Worm (Caenorhabditis elegans): ENCODE results near the gene ZK666.4.

Gene ZK666.4

DNA sequence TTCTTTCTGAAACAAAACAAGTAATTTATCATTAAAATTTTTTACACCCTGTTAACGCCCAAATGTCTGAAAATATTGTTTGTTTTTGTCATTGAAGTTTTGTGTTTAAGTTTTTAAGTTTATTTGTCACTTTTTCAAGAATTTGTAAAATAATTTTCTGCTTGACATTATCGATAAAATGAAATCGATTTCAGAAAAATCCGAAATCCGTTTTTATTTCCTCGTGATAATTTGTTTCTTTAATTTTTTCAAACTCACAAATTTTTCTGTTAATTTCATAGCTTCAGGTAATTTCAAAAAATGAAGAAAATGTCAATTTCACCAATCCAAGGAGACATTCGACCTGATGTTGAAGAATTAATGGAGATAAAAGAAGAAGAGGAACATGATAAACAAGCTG, 18.9 kb downstream of the ZK666.4 start, which contains the start of gene ZK666.12:
TSS of gene ZK666.12 (plus strand) at position 301 of the 400 bp plus-strand sequence.
- no peak for TF ChIP-seq ztf-11 (tag; optimal IDR thresholded peaks at IDR 0.05)

DNA sequence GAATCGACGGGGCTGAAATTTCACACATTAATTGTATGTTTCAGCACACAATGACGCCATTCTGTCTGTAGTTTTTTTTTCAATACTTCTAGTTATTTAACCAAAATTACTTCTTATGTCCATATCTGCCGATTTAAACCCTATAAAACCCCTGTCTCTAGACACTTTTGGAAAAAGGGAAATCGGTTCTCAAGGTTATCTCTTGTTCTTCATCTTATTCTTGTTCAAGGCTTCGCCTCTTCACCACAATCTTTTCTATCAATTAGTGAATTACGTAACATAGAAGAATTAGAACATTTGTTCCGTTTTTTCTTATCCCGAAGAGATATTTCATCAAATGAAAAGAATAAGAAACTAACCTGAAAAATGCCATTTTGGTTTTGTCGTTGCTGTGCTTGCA, 23.6 kb downstream of the ZK666.4 start:
- TF ChIP-seq nhr-12 (tag; optimal IDR thresholded peaks at IDR 0.05) (no peak), blmp-1 (tag; optimal IDR thresholded peaks at IDR 0.05) (peak; percentile 85), jun-1 (tag; optimal IDR thresholded peaks at IDR 0.05) (no peak), nhr-84 (tag; optimal IDR thresholded peaks at IDR 0.05) (no peak), lin-39 (tag; optimal IDR thresholded peaks at IDR 0.05) (no peak)

DNA sequence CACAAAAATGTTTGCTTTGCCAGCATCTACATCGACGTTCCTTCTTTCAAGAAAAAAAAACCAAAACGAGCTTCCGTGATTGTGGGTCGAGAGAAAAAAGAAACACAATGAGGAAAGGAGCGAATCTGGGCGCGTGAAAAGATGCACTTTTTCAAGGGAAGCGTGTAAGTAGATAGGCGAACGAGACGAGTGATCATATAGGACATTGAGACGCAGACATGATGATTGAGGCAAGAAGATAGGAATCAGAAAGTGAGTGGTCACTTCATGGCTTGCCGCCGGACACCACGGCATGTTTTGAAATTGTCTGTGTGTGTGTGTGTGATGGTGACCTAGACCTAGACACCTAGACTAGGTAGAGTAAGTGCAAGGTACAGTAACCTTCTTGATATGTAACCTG, 24.5 kb downstream of the ZK666.4 start:
- peak; percentile 71 for TF ChIP-seq rnt-1 (tag; optimal IDR thresholded peaks at IDR 0.05)
- peak; percentile 59 for TF ChIP-seq snu-23 (GFP tag; optimal IDR thresholded peaks at IDR 0.05)
- TF ChIP-seq alr-1 (tag; optimal IDR thresholded peaks at IDR 0.05; ENCODE audit: borderline replicate concordance), result no peak
- TF ChIP-seq elt-3 (tag; optimal IDR thresholded peaks at IDR 0.05), result peak in 2 of 6 experiments; percentile 26 to 57
- TF ChIP-seq fos-1 (tag; optimal IDR thresholded peaks at IDR 0.05), result no peak
- peak; percentile 92 for TF ChIP-seq lin-14 (GFP tag; optimal IDR thresholded peaks at IDR 0.05)
- no peak for TF ChIP-seq pqm-1 (tag; optimal IDR thresholded peaks at IDR 0.05)
- TF ChIP-seq xbp-1 (tag; optimal IDR thresholded peaks at IDR 0.05), result peak; percentile 4
- no peak for TF ChIP-seq nhr-237 (tag; optimal IDR thresholded peaks at IDR 0.05)
- no peak for TF ChIP-seq nhr-84 (tag; optimal IDR thresholded peaks at IDR 0.05)
- TF ChIP-seq mep-1 (tag; optimal IDR thresholded peaks at IDR 0.05), result peak; percentile 62
- peak; percentile 94 for TF ChIP-seq nhr-85 (tag)
- TF ChIP-seq lsy-2 (tag; optimal IDR thresholded peaks at IDR 0.05), result peak; percentile 18 to 41
- peak; percentile 1 for TF ChIP-seq nhr-90 (tag; optimal IDR thresholded peaks at IDR 0.05; ENCODE audit: poor library complexity)
- TF ChIP-seq nhr-20 (tag; optimal IDR thresholded peaks at IDR 0.05), result peak; percentile 61
- TF ChIP-seq ceh-82 (tag; optimal IDR thresholded peaks at IDR 0.05), result peak in 1 of 3 experiments; percentile 40
- TF ChIP-seq irx-1 (tag; optimal IDR thresholded peaks at IDR 0.05), result peak; percentile 33
- no peak for TF ChIP-seq lin-15B (tag; optimal IDR thresholded peaks at IDR 0.05)
- TF ChIP-seq lin-35 (GFP tag; optimal IDR thresholded peaks at IDR 0.05), result peak; percentile 20 to 31
- peak in 1 of 2 experiments; percentile 65 for TF ChIP-seq mdl-1 (tag; optimal IDR thresholded peaks at IDR 0.05)
- TF ChIP-seq nhr-77 (tag; optimal IDR thresholded peaks at IDR 0.05), result peak; percentile 11
- TF ChIP-seq blmp-1 (tag; optimal IDR thresholded peaks at IDR 0.05), result peak; percentile 94
- peak; percentile 8 for TF ChIP-seq skn-1 (tag; optimal IDR thresholded peaks at IDR 0.05)
- peak; percentile 19 to 24 for TF ChIP-seq efl-1 (optimal IDR thresholded peaks at IDR 0.05)
- no peak for TF ChIP-seq efl-1 (GFP tag; optimal IDR thresholded peaks at IDR 0.05 in 1 of 2)
- peak; percentile 58 for TF ChIP-seq nhr-71 (tag; optimal IDR thresholded peaks at IDR 0.05)
- peak; percentile 22 for TF ChIP-seq swsn-7 (tag; optimal IDR thresholded peaks at IDR 0.05)

DNA sequence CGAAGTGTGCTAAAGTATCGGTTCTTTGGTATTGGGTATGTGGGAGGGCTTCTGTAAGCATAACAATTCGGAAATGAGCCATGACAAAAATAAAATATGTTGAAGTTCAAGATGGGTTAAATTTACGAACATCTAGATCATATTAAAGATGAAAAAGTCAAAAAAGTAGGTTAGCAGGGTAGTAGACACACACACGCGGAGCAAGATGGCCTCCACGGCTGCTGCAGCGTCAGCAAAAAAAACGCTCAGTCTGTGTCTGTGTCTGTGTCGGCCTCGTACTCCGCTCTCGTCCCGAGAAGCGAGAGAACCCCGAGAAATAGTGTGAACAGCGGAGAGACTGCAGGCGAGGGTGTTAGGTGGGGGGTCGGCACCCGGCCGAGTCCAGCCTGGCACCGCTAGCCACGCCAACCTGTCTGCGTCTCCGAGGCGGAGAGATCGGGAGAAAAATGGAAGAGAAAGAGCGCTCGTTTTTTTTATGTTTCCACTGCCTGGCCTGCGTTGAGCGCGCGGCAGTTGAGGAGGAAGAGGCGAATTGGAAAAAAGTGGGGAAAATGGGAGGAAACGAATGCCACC, 25.5 kb downstream of the ZK666.4 start, which contains the start of gene myrf-1:
TSS of gene myrf-1 (minus strand) at position 51 of the 573 bp plus-strand sequence.
- TF ChIP-seq irx-1 (tag; optimal IDR thresholded peaks at IDR 0.05) (peak; percentile 66), fos-1 (tag; optimal IDR thresholded peaks at IDR 0.05) (peak; percentile 30), nhr-71 (tag; optimal IDR thresholded peaks at IDR 0.05) (peak; percentile 91), efl-3 (GFP tag; optimal IDR thresholded peaks at IDR 0.05) (peak; percentile 22), lin-35 (GFP tag; optimal IDR thresholded peaks at IDR 0.05) (peak; percentile 53 to 59), ceh-8 (GFP tag; optimal IDR thresholded peaks at IDR 0.05) (peak; percentile 85), efl-1 (optimal IDR thresholded peaks at IDR 0.05) (peak; percentile 72 to 79), efl-1 (GFP tag; optimal IDR thresholded peaks at IDR 0.05 in 1 of 2) (peak; percentile 55 to 91), jun-1 (tag; optimal IDR thresholded peaks at IDR 0.05) (peak; percentile 92), fkh-10 (GFP tag; optimal IDR thresholded peaks at IDR 0.05) (peak; percentile 66), lir-3 (tag; optimal IDR thresholded peaks at IDR 0.05; ENCODE audit: poor library complexity) (peak; percentile 58), hlh-17 (GFP tag; optimal IDR thresholded peaks at IDR 0.05; ENCODE audit: borderline replicate concordance) (no peak), xbp-1 (tag; optimal IDR thresholded peaks at IDR 0.05) (peak; percentile 70), fkh-4 (tag; optimal IDR thresholded peaks at IDR 0.05; ENCODE audit: borderline replicate concordance) (no peak), nhr-20 (tag; optimal IDR thresholded peaks at IDR 0.05) (peak; percentile 85), rnt-1 (tag; optimal IDR thresholded peaks at IDR 0.05) (peak; percentile 82), nhr-12 (tag; optimal IDR thresholded peaks at IDR 0.05) (no peak), lin-15B (tag; optimal IDR thresholded peaks at IDR 0.05) (peak; percentile 15), unc-30 (tag; optimal IDR thresholded peaks at IDR 0.05) (no peak), elt-3 (tag; optimal IDR thresholded peaks at IDR 0.05) (peak in 1 of 6 experiments; percentile 9), mdl-1 (tag; optimal IDR thresholded peaks at IDR 0.05) (peak in 1 of 2 experiments; percentile 83), dsc-1 (tag; optimal IDR thresholded peaks at IDR 0.05) (peak; percentile 77), mep-1 (tag; optimal IDR thresholded peaks at IDR 0.05) (peak; percentile 73), nhr-77 (tag; optimal IDR thresholded peaks at IDR 0.05) (peak; percentile 75), lin-39 (tag; optimal IDR thresholded peaks at IDR 0.05) (no peak), ces-1 (GFP tag; optimal IDR thresholded peaks at IDR 0.05) (no peak), dpl-1 (GFP tag; optimal IDR thresholded peaks at IDR 0.05) (peak in 2 of 3 experiments; percentile 37 to 55), pag-3 (tag; optimal IDR thresholded peaks at IDR 0.05; ENCODE audit: borderline replicate concordance, insufficient read depth) (peak; percentile 72), snpc-4 (tag; optimal IDR thresholded peaks at IDR 0.05) (peak; percentile 48)
